Worm (Caenorhabditis elegans) whole organism, midembryonic: ENCODE results near the gene F35F10.6.

Experiments
- T22C8.4 ChIP-seq: fragments of 200-800 bp; sonication (Bioruptor generic); IDR thresholded peaks from 2 replicates; pipeline ENCODE4 v1.3.6; 2022; ENCODE audit warnings: missing genetic modification characterization, missing compliant biosample characterization
- cog-1 ChIP-seq: sonication (generic microtip); optimal IDR thresholded peaks from 2 replicates; lab custom pipeline; 2016; ENCODE audit warnings: missing genetic modification characterization, missing compliant biosample characterization
- flt-1 ChIP-seq: fragments of 200-800 bp; sonication (Bioruptor generic); IDR thresholded peaks from 2 replicates; pipeline ENCODE4 v1.3.6; 2022; ENCODE audit warnings: missing genetic modification characterization, missing compliant biosample characterization
- klf-2 ChIP-seq: fragments of 200-800 bp; sonication (Bioruptor generic); conservative IDR thresholded peaks from 2 replicates; pipeline ENCODE4 v1.3.6; 2022; ENCODE audit warnings: missing genetic modification reagents, missing genetic modification characterization, missing compliant biosample characterization
- med-1 ChIP-seq: sonication (generic microtip); optimal IDR thresholded peaks from 2 replicates; lab custom pipeline; 2017; ENCODE audit warnings: missing genetic modification characterization, mild to moderate bottlenecking, missing compliant biosample characterization, antibody characterized with exemption, missing genetic modification reagents; ENCODE audit not compliant: insufficient read depth
- ref-1 ChIP-seq: fragments of 200-800 bp; sonication (Bioruptor generic); conservative IDR thresholded peaks from 2 replicates; pipeline ENCODE4 v1.3.6; 2022; ENCODE audit warnings: missing genetic modification reagents, missing genetic modification characterization, missing compliant biosample characterization
- tab-1 ChIP-seq: fragments of 200-800 bp; sonication (Bioruptor generic); IDR thresholded peaks from 2 replicates; pipeline ENCODE4 v1.3.6; 2022; ENCODE audit warnings: missing genetic modification characterization, missing compliant biosample characterization
- ztf-23 ChIP-seq: fragments of 200-800 bp; sonication (Bioruptor generic); IDR thresholded peaks from 2 replicates; pipeline ENCODE4 v1.3.6; 2022; ENCODE audit warnings: missing genetic modification reagents, missing genetic modification characterization, missing compliant biosample characterization
- ztf-29 ChIP-seq: fragments of 200-800 bp; sonication (Bioruptor generic); IDR thresholded peaks from 2 replicates; pipeline ENCODE4 v1.3.6; 2022; ENCODE audit warnings: missing genetic modification reagents, missing genetic modification characterization, missing compliant biosample characterization

F35F10.6 gene

DNA sequence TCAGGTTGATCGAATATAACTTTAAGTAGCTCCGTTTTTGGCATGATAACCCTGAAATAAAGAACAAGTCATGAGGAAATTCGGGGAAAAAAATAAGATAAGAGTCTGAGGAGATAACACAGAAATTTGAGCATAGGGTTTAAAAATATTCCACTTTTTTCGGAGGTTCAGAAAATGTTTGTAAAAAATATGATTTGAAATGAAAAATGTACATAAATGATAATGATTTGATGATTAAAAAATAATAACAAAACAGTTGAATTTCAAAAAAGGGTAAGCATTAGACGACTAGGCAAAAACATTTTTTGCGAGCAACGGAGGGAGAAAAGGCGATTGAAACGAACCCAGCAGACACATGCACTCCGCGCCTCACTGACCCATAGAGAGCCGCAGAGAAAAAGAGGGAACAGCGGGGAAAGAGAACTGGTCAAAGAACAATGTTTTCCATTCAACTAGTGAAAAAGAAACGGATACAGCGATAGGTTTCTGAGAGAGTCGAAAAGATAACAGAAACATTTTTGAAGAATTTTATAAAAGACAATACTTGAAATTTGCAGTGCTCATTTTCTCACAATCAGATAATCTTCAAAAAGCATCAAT, 23.0 kb upstream of the F35F10.6 start, which contains the start of gene arrd-18:
TSS of gene arrd-18 (minus strand) at position 51 of the 600 bp plus-strand sequence.
- TF ChIP-seq ztf-29 (no peak), flt-1 (GFP tag; lab: Robert Waterston, UW) (no peak), T22C8.4 (GFP tag; lab: Robert Waterston, UW) (no peak), cog-1 (tag; lab: Kevin White, UChicago) (no peak), ref-1 (GFP tag; lab: Robert Waterston, UW) (no peak), ztf-23 (GFP tag; lab: Robert Waterston, UW) (no peak), tab-1 (no peak)

DNA sequence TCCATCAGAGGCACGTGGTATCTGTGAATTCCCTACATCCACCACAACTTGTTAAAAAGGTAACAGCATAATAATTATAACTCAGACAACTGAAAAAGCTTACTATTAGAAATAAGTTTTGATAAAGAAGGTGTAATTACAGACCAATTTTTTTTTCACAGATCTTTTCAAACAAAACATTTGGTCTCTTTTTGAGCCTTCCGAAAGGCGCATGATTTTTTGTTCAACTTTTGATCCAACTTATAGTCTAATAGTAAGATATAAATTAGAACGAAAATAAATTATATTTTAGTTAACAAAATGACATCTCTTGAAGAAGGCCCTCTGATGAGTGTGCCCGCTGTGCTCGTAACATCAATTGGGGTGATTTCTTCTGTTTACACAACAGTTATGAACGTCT, 19.0 kb upstream of the F35F10.6 start, which contains the start of gene srbc-3:
TSS of gene srbc-3 (plus strand) at position 301 of the 400 bp plus-strand sequence.
- no peak for TF ChIP-seq klf-2 (GFP tag; lab: Robert Waterston, UW)
- no peak for TF ChIP-seq cog-1 (tag; lab: Kevin White, UChicago)
- TF ChIP-seq ztf-23 (GFP tag; lab: Robert Waterston, UW) = no peak
- no peak for TF ChIP-seq flt-1 (GFP tag; lab: Robert Waterston, UW)
- TF ChIP-seq ref-1 (GFP tag; lab: Robert Waterston, UW) = no peak

- no peak for TF ChIP-seq T22C8.4 (GFP tag; lab: Robert Waterston, UW)
Observed at ce11 chrV:3301898-3302297, 12.7 kb upstream of the F35F10.6 start, which contains the start of gene srbc-1. TSS of gene srbc-1 (minus strand) at chrV:3301998.

- no peak for TF ChIP-seq klf-2 (GFP tag; lab: Robert Waterston, UW)
- no peak for TF ChIP-seq ztf-29
- no peak for TF ChIP-seq ref-1 (GFP tag; lab: Robert Waterston, UW)
- no peak for TF ChIP-seq T22C8.4 (GFP tag; lab: Robert Waterston, UW)
- no peak for TF ChIP-seq med-1
- TF ChIP-seq ztf-23 (GFP tag; lab: Robert Waterston, UW) = no peak
- TF ChIP-seq cog-1 (tag; lab: Kevin White, UChicago) = no peak
- TF ChIP-seq tab-1 = no peak
- TF ChIP-seq flt-1 (GFP tag; lab: Robert Waterston, UW) = no peak
Observed at ce11 chrV:3299437-3299836, 10.3 kb upstream of the F35F10.6 start.

DNA sequence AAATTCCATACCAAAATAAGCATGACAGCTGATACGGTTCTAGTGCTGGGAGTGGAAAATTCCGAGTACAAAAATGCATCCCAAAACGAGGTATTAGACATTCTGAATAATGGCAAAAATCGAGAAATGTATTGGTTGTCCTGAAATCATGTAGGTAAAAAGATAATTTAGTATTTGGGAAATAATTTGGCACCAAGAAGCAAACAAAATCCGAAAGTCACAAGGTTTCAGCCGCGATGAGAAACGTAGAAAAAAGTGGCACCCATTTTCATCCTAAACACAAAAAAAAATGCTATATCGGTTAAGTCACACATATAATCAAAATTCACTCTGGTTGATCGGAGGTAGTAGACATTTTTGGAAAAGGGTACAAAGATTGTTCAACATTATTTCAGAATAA, 8.6 kb upstream of the F35F10.6 start, which contains the start of gene srx-122:
TSS of gene srx-122 (minus strand) at position 101 of the 400 bp plus-strand sequence.
- no peak for TF ChIP-seq ztf-29
- TF ChIP-seq T22C8.4 (GFP tag; lab: Robert Waterston, UW) = no peak
- no peak for TF ChIP-seq med-1
- TF ChIP-seq flt-1 (GFP tag; lab: Robert Waterston, UW) = no peak
- no peak for TF ChIP-seq ref-1 (GFP tag; lab: Robert Waterston, UW)
- TF ChIP-seq klf-2 (GFP tag; lab: Robert Waterston, UW) = no peak

DNA sequence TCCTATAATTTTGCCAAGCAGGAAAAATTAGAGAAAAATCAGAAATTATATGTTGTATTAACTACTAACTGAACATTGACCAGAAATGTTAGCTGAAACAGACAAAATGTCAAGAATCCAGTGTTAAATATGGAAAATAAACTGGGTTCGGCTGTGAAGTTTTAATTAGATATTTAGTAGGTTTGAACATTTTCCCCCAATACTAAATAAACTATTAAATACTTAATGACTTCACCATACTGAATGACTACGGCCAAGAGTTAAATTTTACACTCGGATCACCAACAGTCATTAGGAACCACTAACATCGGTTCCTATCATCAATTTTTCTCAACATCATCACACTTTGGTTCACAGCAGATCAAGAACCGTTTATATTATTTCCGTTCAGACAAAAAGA, 6.2 kb upstream of the F35F10.6 start:
- TF ChIP-seq ztf-23 (GFP tag; lab: Robert Waterston, UW) = no peak
- TF ChIP-seq klf-2 (GFP tag; lab: Robert Waterston, UW) = no peak
- no peak for TF ChIP-seq T22C8.4 (GFP tag; lab: Robert Waterston, UW)
- TF ChIP-seq tab-1 = no peak
- TF ChIP-seq ztf-29 = no peak
- no peak for TF ChIP-seq cog-1 (tag; lab: Kevin White, UChicago)
- no peak for TF ChIP-seq flt-1 (GFP tag; lab: Robert Waterston, UW)
- no peak for TF ChIP-seq ref-1 (GFP tag; lab: Robert Waterston, UW)
- TF ChIP-seq med-1 = no peak

ce11 chrV:3288134-3288533, 1.0 kb downstream of the F35F10.6 start:
- TF ChIP-seq klf-2 (GFP tag; lab: Robert Waterston, UW) (no peak), ref-1 (GFP tag; lab: Robert Waterston, UW) (no peak), med-1 (no peak), cog-1 (tag; lab: Kevin White, UChicago) (no peak), ztf-23 (GFP tag; lab: Robert Waterston, UW) (no peak), flt-1 (GFP tag; lab: Robert Waterston, UW) (no peak), ztf-29 (no peak), T22C8.4 (GFP tag; lab: Robert Waterston, UW) (no peak), tab-1 (no peak)

- TF ChIP-seq med-1 (no peak), flt-1 (GFP tag; lab: Robert Waterston, UW) (no peak), tab-1 (no peak), klf-2 (GFP tag; lab: Robert Waterston, UW) (no peak), cog-1 (tag; lab: Kevin White, UChicago) (no peak), ref-1 (GFP tag; lab: Robert Waterston, UW) (no peak), ztf-29 (no peak), T22C8.4 (GFP tag; lab: Robert Waterston, UW) (no peak), ztf-23 (GFP tag; lab: Robert Waterston, UW) (no peak)
Observed at ce11 chrV:3287330-3287729, 1.8 kb downstream of the F35F10.6 start, which contains the start of gene F35F10.7. TSS of gene F35F10.7 (minus strand) at chrV:3287430.

ce11 chrV:3284629-3285028, 4.5 kb downstream of the F35F10.6 start, which contains the start of gene F35F10.5:
TSS of gene F35F10.5 (plus strand) at chrV:3284929.
- no peak for TF ChIP-seq cog-1 (tag; lab: Kevin White, UChicago)
- TF ChIP-seq ztf-23 (GFP tag; lab: Robert Waterston, UW) = 0 out of 2 replicates have a peak, but pooled peaks have one; percentile 25
- TF ChIP-seq T22C8.4 (GFP tag; lab: Robert Waterston, UW) = no peak
- TF ChIP-seq flt-1 (GFP tag; lab: Robert Waterston, UW) = no peak
- no peak for TF ChIP-seq ztf-29

ce11 chrV:3282957-3283356, 6.2 kb downstream of the F35F10.6 start, which contains the start of gene str-64:
TSS of gene str-64 (plus strand) at chrV:3283257.
- TF ChIP-seq flt-1 (GFP tag; lab: Robert Waterston, UW) = no peak
- TF ChIP-seq T22C8.4 (GFP tag; lab: Robert Waterston, UW) = no peak
- TF ChIP-seq tab-1 = no peak
- TF ChIP-seq klf-2 (GFP tag; lab: Robert Waterston, UW) = no peak
- TF ChIP-seq cog-1 (tag; lab: Kevin White, UChicago) = no peak
- TF ChIP-seq ztf-23 (GFP tag; lab: Robert Waterston, UW) = no peak
- TF ChIP-seq ztf-29 = no peak
- no peak for TF ChIP-seq med-1
- TF ChIP-seq ref-1 (GFP tag; lab: Robert Waterston, UW) = no peak
